Fruit fly (Drosophila melanogaster): ENCODE measurements around the gene Nup37.

Nup37 gene

DNA sequence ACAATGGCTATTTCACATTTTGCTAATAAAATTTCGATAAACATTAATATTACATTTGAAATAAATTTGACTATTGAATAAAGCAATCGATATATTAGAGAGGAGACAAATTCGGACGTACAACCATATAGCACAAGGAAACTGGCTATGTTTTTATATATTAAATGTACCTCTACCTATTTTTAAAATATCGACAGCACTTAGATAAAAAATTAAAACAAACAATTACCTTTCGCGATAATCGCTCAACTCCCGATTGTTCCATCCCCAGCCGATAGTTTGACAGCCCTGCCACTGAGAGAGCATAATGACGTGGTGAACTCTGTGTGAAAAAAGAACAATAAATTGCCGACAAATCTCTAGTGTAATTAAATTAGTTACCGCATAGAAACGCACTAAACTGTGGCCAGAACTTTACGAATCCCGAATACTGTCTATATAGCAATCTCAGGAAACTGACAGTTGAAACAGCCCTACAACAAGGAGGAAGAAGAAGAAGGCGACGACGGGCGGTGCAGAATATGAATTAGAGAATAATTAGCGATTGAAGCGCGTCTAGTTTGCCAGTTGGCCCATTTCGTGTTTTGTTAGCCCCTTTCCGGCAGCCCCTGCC is 11.3 kb downstream of the Nup37 start, which contains the start of gene CG11857 (continued):
- TF ChIP-seq Hr83 (GFP tag; optimal IDR thresholded peaks at IDR 0.05; ENCODE audit: poor library complexity, severe bottlenecking) = peak; percentile 96

DNA sequence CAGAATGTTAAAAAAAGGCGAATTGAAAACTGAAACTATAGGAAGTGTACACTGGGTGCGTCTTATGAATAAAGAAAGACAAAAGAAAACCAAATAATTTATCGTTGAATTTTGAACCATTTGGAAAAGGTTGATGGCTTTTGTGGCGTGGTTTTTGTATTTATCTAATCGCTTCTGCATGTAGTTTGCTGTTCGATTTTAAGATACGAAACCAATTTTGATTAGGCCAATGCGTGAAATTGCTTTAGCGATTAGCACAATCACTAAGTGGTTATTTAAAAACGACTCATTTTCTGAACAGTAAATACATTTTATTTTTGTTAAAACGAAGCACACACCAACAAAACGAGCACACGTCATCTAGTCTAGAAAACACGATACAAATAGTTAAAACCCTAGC is 13.2 kb downstream of the Nup37 start:
- no peak for TF ChIP-seq ey (GFP tag; optimal IDR thresholded peaks at IDR 0.05)
- TF ChIP-seq dsf (GFP tag; optimal IDR thresholded peaks at IDR 0.05; ENCODE audit: borderline replicate concordance) = no peak
- TF ChIP-seq psq (GFP tag; optimal IDR thresholded peaks at IDR 0.05) = no peak
- TF ChIP-seq CrebA (GFP tag; optimal IDR thresholded peaks at IDR 0.05; ENCODE audit: borderline replicate concordance) = no peak
- TF ChIP-seq Vsx2 (GFP tag; optimal IDR thresholded peaks at IDR 0.05; ENCODE audit: partially characterized antibody) = no peak
- no peak for TF ChIP-seq Hr78 (GFP tag; optimal IDR thresholded peaks at IDR 0.05)
- no peak for TF ChIP-seq dl (GFP tag; optimal IDR thresholded peaks at IDR 0.05; ENCODE audit: insufficient read depth in 1 of 2, partially characterized antibody in 2 of 2)
- TF ChIP-seq rgr (GFP tag; optimal IDR thresholded peaks at IDR 0.05) = no peak
- no peak for TF ChIP-seq N (GFP tag; optimal IDR thresholded peaks at IDR 0.05)
- TF ChIP-seq tai (GFP tag; optimal IDR thresholded peaks at IDR 0.05) = no peak
- TF ChIP-seq usp (GFP tag; optimal IDR thresholded peaks at IDR 0.05) = no peak

DNA sequence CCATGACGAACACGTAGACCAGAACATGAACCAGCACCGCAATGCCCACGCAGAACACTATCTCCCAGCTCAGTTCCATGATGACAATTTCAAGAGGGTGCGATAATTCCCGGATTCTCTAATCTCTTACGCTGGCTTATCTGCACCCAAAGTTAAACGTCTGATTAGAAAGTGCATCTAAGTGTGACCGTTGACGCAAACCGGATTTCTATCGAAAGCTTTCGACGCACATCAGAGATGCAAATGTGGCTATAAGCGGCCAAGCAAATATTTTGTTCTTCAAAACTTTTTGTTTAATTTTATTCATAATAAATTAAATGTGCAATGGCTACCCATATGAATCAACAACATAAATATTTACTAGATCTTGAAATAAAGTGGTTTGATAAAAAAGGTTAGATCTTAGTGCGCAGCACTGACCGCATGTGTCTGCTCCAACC is 14.9 kb downstream of the Nup37 start, which contains the start of the genes Kdsr and CG11858:
Kdsr (minus strand) TSS at position 177 of the 440 bp plus-strand sequence.
CG11858 (plus strand) TSS at position 420 of the 440 bp plus-strand sequence.
- TF ChIP-seq br (GFP tag; optimal IDR thresholded peaks at IDR 0.05) = peak; percentile 72
- TF ChIP-seq Mio (GFP tag; optimal IDR thresholded peaks at IDR 0.05) = no peak
- TF ChIP-seq CG9705 (GFP tag; optimal IDR thresholded peaks at IDR 0.05) = peak; percentile 72
- peak; percentile 83 for TF ChIP-seq h (GFP tag; optimal IDR thresholded peaks at IDR 0.05)
- TF ChIP-seq GATAd (GFP tag; optimal IDR thresholded peaks at IDR 0.05) = peak; percentile 57
- peak; percentile 93 for TF ChIP-seq woc (GFP tag; optimal IDR thresholded peaks at IDR 0.05)
- no peak for TF ChIP-seq CrebA (GFP tag; optimal IDR thresholded peaks at IDR 0.05; ENCODE audit: borderline replicate concordance)
- peak; percentile 52 for TF ChIP-seq psq (GFP tag; optimal IDR thresholded peaks at IDR 0.05)
- TF ChIP-seq N (GFP tag; optimal IDR thresholded peaks at IDR 0.05) = no peak
- no peak for TF ChIP-seq jim (GFP tag; optimal IDR thresholded peaks at IDR 0.05)
- no peak for TF ChIP-seq Abd-B (GFP tag; optimal IDR thresholded peaks at IDR 0.05)
- peak; percentile 55 for TF ChIP-seq OdsH (GFP tag; optimal IDR thresholded peaks at IDR 0.05)
- peak; percentile 25 to 79 for TF ChIP-seq foxo (GFP tag; optimal IDR thresholded peaks at IDR 0.05)
- peak; percentile 74 for TF ChIP-seq Sp1 (GFP tag; optimal IDR thresholded peaks at IDR 0.05)
- peak; percentile 36 for TF ChIP-seq CG32264 (GFP tag; optimal IDR thresholded peaks at IDR 0.05)
- peak; percentile 99 for TF ChIP-seq Myc (optimal IDR thresholded peaks at IDR 0.05)
- no peak for TF ChIP-seq lola (GFP tag; optimal IDR thresholded peaks at IDR 0.05)
- TF ChIP-seq Hr83 (GFP tag; optimal IDR thresholded peaks at IDR 0.05; ENCODE audit: poor library complexity, severe bottlenecking) = no peak
- no peak for TF ChIP-seq brk (GFP tag; optimal IDR thresholded peaks at IDR 0.05)
- TF ChIP-seq Jra (GFP tag; optimal IDR thresholded peaks at IDR 0.05) = peak; percentile 62
- TF ChIP-seq fru (GFP tag; optimal IDR thresholded peaks at IDR 0.05) = peak; percentile 75
- TF ChIP-seq Hnf4 (GFP tag; optimal IDR thresholded peaks at IDR 0.05) = no peak
- no peak for TF ChIP-seq Hr78 (GFP tag; optimal IDR thresholded peaks at IDR 0.05)
- TF ChIP-seq ey (GFP tag; optimal IDR thresholded peaks at IDR 0.05) = peak; percentile 75
- TF ChIP-seq Rel (GFP tag; optimal IDR thresholded peaks at IDR 0.05) = no peak
- TF ChIP-seq Rel (tag; optimal IDR thresholded peaks at IDR 0.05) = peak; percentile 53
- TF ChIP-seq sv (GFP tag; optimal IDR thresholded peaks at IDR 0.05) = peak; percentile 67
- peak; percentile 72 for TF ChIP-seq HLH106 (tag; optimal IDR thresholded peaks at IDR 0.05)
- TF ChIP-seq rgr (GFP tag; optimal IDR thresholded peaks at IDR 0.05) = peak; percentile 71

DNA sequence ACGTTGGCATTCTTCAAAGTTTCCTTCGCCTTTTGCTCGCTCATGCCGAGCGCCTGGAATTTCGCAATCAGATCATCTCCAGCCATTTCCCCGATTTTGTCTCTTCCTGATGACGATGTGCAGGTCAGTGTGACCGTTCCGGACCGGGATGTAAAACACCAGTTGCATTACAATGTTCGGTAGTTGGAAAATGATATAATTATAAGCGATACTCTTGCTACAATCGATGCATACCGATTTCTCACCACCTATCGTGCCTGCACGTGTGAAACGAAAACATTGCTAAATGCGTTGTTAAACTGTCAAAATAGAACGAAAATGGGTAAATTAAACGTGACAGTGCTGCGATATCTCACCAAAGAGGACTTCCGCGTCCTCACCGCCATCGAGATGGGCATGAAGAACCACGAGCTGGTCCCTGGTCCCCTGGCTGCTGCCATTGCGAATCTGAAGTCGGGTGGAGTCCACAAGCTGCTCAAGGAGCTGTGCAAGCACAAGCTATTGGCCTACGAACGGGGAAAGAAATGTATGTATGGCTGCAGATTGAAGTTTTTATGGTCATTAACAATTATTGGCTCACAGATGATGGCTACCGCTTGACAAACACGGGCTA is 18.2 kb downstream of the Nup37 start, which contains the start of the genes GlnRS and RIOK2:
GlnRS (minus strand) TSS at position 133 of the 613 bp plus-strand sequence.
RIOK2 (plus strand) TSS at position 256 of the 613 bp plus-strand sequence.
- TF ChIP-seq tai (GFP tag; optimal IDR thresholded peaks at IDR 0.05) (no peak), CG32264 (GFP tag; optimal IDR thresholded peaks at IDR 0.05) (no peak), Hr78 (GFP tag; optimal IDR thresholded peaks at IDR 0.05) (peak; percentile 79), N (GFP tag; optimal IDR thresholded peaks at IDR 0.05) (peak; percentile 100), Myc (optimal IDR thresholded peaks at IDR 0.05) (peak; percentile 75), Abd-B (GFP tag; optimal IDR thresholded peaks at IDR 0.05) (peak; percentile 59), Sp1 (GFP tag; optimal IDR thresholded peaks at IDR 0.05) (peak; percentile 13), Rel (GFP tag; optimal IDR thresholded peaks at IDR 0.05) (no peak), Rel (tag; optimal IDR thresholded peaks at IDR 0.05) (peak; percentile 54), CrebA (GFP tag; optimal IDR thresholded peaks at IDR 0.05; ENCODE audit: borderline replicate concordance) (no peak)
